Worm (Caenorhabditis elegans) whole organism, L3 larva: Measurements from ENCODE around the gene C13C4.6.
A peak's percentile ranks its signal among the peaks of the same experiment; 100 is the strongest.

ENCODE experiments used
- R02D3.7 ChIP-seq: fragments of 150-350 bp; optimal IDR thresholded peaks from 2 replicates; lab custom pipeline; 2014; ENCODE audit warnings: missing biosample characterization, missing genetic modification characterization
- ama-1 ChIP-seq: fragments of 150-350 bp; optimal IDR thresholded peaks from 2 replicates; lab custom pipeline; 2018
- fkh-2 ChIP-seq: fragments of 150-350 bp; optimal IDR thresholded peaks from 2 replicates; lab custom pipeline; 2014; ENCODE audit warnings: missing biosample characterization, missing genetic modification reagents, missing genetic modification characterization
- lin-15B ChIP-seq: fragments of 150-350 bp; optimal IDR thresholded peaks from 2 replicates; lab custom pipeline; 2014; ENCODE audit warnings: missing biosample characterization, missing genetic modification characterization
- lin-39 ChIP-seq: fragments of 150-350 bp; optimal IDR thresholded peaks from 2 replicates; lab custom pipeline; 2018; ENCODE audit warnings: missing biosample characterization, missing genetic modification reagents, missing genetic modification characterization
- nhr-11 ChIP-seq: fragments of 150-350 bp; optimal IDR thresholded peaks from 2 replicates; lab custom pipeline; 2014; ENCODE audit warnings: missing biosample characterization, missing genetic modification characterization
- nhr-76 ChIP-seq: fragments of 150-350 bp; sonication (generic microtip); optimal IDR thresholded peaks from 5 replicates; lab custom pipeline; 2014; ENCODE audit warnings: missing biosample characterization, missing genetic modification characterization
- nhr-77 ChIP-seq: fragments of 150-350 bp; optimal IDR thresholded peaks from 2 replicates; lab custom pipeline; 2014; ENCODE audit warnings: missing biosample characterization, missing genetic modification characterization
- pha-4 ChIP-seq: fragments of 150-350 bp; optimal IDR thresholded peaks from 2 replicates; lab custom pipeline; 2014; ENCODE audit warnings: missing biosample characterization, missing genetic modification reagents, missing genetic modification characterization
- pqm-1 ChIP-seq: fragments of 150-350 bp; optimal IDR thresholded peaks from 2 replicates; lab custom pipeline; 2017; ENCODE audit warnings: missing biosample characterization, missing genetic modification characterization, inconsistent platforms
- tbx-2 ChIP-seq: sonication (generic microtip); optimal IDR thresholded peaks from 2 replicates; lab custom pipeline; 2016; ENCODE audit warnings: mild to moderate bottlenecking, missing genetic modification characterization, missing compliant biosample characterization
- unc-62 ChIP-seq: fragments of 150-350 bp; sonication (generic microtip); optimal IDR thresholded peaks from 4 replicates; lab custom pipeline; 2014; ENCODE audit warnings: missing biosample characterization, missing genetic modification reagents, missing genetic modification characterization
- ztf-11 ChIP-seq: fragments of 150-350 bp; optimal IDR thresholded peaks from 2 replicates; lab custom pipeline; 2014; ENCODE audit warnings: missing biosample characterization, missing genetic modification characterization

DNA sequence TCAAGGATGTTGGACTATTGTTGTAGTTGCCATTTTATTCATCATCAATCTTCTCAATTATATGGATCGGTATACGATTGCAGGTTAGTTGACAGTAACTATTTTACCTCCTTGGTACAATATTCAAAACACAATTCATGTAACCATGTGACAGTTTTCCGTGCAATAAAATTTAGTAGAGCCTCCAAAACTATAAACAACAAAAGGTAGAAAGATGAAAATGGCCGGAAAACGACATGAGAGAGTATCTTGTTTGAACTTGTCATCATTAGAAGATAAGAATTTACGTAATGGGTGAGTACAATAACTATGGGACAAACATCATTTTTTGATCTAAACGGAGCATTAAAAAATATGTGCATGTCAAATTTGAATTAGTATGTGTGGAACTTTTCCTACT lies 6.2 kb upstream of the C13C4.6 start:
- TF ChIP-seq pqm-1 (tag; lab: Kevin White, UChicago), result peak; percentile 14
- TF ChIP-seq fkh-2, result no peak
- TF ChIP-seq ztf-11 (tag; lab: Kevin White, UChicago), result no peak
- TF ChIP-seq lin-39, result no peak
- TF ChIP-seq pha-4, result no peak
- TF ChIP-seq nhr-11 (tag; lab: Kevin White, UChicago), result no peak
- no peak for TF ChIP-seq lin-15B
- no peak for TF ChIP-seq ama-1 (lab: Kevin White, UChicago)
- no peak for TF ChIP-seq R02D3.7 (tag; lab: Kevin White, UChicago)
- no peak for TF ChIP-seq unc-62 (GFP tag; lab: Kevin White, UChicago)
- no peak for TF ChIP-seq tbx-2
- no peak for TF ChIP-seq nhr-76
- TF ChIP-seq nhr-77 (tag; lab: Kevin White, UChicago), result no peak
